Fruit fly (Drosophila melanogaster): ENCODE data around the gene Smg6.

Gene Smg6

dm6 chr3R:25009745-25010446, 23.4 kb downstream of the Smg6 start:
- TF ChIP-seq CG14711 (tag; optimal IDR thresholded peaks at IDR 0.05) (no peak), CG1620 (GFP tag; optimal IDR thresholded peaks at IDR 0.05) (no peak), ovo (GFP tag; optimal IDR thresholded peaks at IDR 0.05) (no peak), CG33017 (tag; optimal IDR thresholded peaks at IDR 0.05) (no peak), Mnt (GFP tag; optimal IDR thresholded peaks at IDR 0.05) (no peak), CG12768 (GFP tag; optimal IDR thresholded peaks at IDR 0.05) (no peak), kay (GFP tag; ENCODE audit: borderline replicate concordance) (no peak), cnc (optimal IDR thresholded peaks at IDR 0.05) (no peak), tj (GFP tag; optimal IDR thresholded peaks at IDR 0.05) (no peak), pad (GFP tag; optimal IDR thresholded peaks at IDR 0.05) (no peak), Clk (GFP tag; optimal IDR thresholded peaks at IDR 0.05) (no peak), Hr96 (GFP tag; optimal IDR thresholded peaks at IDR 0.05) (no peak), CG5204 (GFP tag; optimal IDR thresholded peaks at IDR 0.05) (no peak), CG7045 (GFP tag; optimal IDR thresholded peaks at IDR 0.05) (no peak), toe (GFP tag; optimal IDR thresholded peaks at IDR 0.05) (no peak), Crg-1 (GFP tag; optimal IDR thresholded peaks at IDR 0.05) (no peak), CG7101 (tag; optimal IDR thresholded peaks at IDR 0.05) (no peak), CG11617 (GFP tag; optimal IDR thresholded peaks at IDR 0.05) (no peak), bab1 (GFP tag; optimal IDR thresholded peaks at IDR 0.05) (no peak)

- TF ChIP-seq CG7045 (GFP tag; optimal IDR thresholded peaks at IDR 0.05) (no peak), CG11617 (GFP tag; optimal IDR thresholded peaks at IDR 0.05) (no peak), CG7101 (tag; optimal IDR thresholded peaks at IDR 0.05) (no peak), CG33017 (tag; optimal IDR thresholded peaks at IDR 0.05) (no peak), ovo (GFP tag; optimal IDR thresholded peaks at IDR 0.05) (no peak), toe (GFP tag; optimal IDR thresholded peaks at IDR 0.05) (no peak), CG5204 (GFP tag; optimal IDR thresholded peaks at IDR 0.05) (no peak), CG14711 (tag; optimal IDR thresholded peaks at IDR 0.05) (no peak), cic (GFP tag; optimal IDR thresholded peaks at IDR 0.05) (no peak), Mnt (GFP tag; optimal IDR thresholded peaks at IDR 0.05) (no peak), Crg-1 (GFP tag; optimal IDR thresholded peaks at IDR 0.05) (no peak), bab1 (GFP tag; optimal IDR thresholded peaks at IDR 0.05) (no peak), CG1620 (GFP tag; optimal IDR thresholded peaks at IDR 0.05) (no peak), CG12768 (GFP tag; optimal IDR thresholded peaks at IDR 0.05) (no peak), tj (GFP tag; optimal IDR thresholded peaks at IDR 0.05) (no peak), cnc (optimal IDR thresholded peaks at IDR 0.05) (no peak), pad (GFP tag; optimal IDR thresholded peaks at IDR 0.05) (no peak)
Observed at dm6 chr3R:25005748-25006147, 27.5 kb downstream of the Smg6 start.

DNA sequence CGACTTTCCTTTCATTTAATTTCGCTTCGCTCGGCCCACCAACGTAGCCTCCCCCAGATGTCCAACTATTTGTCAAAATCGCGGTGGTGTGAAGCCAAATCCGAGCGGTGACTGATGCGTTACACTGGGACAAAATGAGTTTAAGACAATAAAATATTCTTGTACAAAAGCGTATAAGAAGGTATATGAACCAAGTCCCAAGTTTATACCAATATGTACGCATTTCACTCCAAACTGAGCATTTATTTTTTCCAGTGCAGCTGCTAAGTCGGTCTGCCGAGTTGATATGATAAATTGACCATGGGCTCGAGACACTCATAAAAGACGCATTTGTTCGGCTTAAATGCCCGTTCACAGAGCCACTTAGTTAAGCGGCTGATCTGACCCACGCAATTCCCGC, 28.5 kb downstream of the Smg6 start:
- no peak for TF ChIP-seq toe (GFP tag; optimal IDR thresholded peaks at IDR 0.05)
- TF ChIP-seq CG7045 (GFP tag; optimal IDR thresholded peaks at IDR 0.05), result no peak
- TF ChIP-seq CG33017 (tag; optimal IDR thresholded peaks at IDR 0.05), result no peak
- no peak for TF ChIP-seq CG11617 (GFP tag; optimal IDR thresholded peaks at IDR 0.05)
- TF ChIP-seq kay (GFP tag; ENCODE audit: borderline replicate concordance), result no peak
- TF ChIP-seq bab1 (GFP tag; optimal IDR thresholded peaks at IDR 0.05), result no peak
- no peak for TF ChIP-seq pad (GFP tag; optimal IDR thresholded peaks at IDR 0.05)
- TF ChIP-seq CG1620 (GFP tag; optimal IDR thresholded peaks at IDR 0.05), result no peak
- TF ChIP-seq tj (GFP tag; optimal IDR thresholded peaks at IDR 0.05), result no peak
- no peak for TF ChIP-seq Mnt (GFP tag; optimal IDR thresholded peaks at IDR 0.05)
- TF ChIP-seq CG12768 (GFP tag; optimal IDR thresholded peaks at IDR 0.05), result no peak
- TF ChIP-seq Crg-1 (GFP tag; optimal IDR thresholded peaks at IDR 0.05), result no peak
- no peak for TF ChIP-seq Hr96 (GFP tag; optimal IDR thresholded peaks at IDR 0.05)
- no peak for TF ChIP-seq ovo (GFP tag; optimal IDR thresholded peaks at IDR 0.05)
- no peak for TF ChIP-seq cic (GFP tag; optimal IDR thresholded peaks at IDR 0.05)
- no peak for TF ChIP-seq CG14711 (tag; optimal IDR thresholded peaks at IDR 0.05)
- no peak for TF ChIP-seq CG7101 (tag; optimal IDR thresholded peaks at IDR 0.05)
- TF ChIP-seq cnc (optimal IDR thresholded peaks at IDR 0.05), result no peak

DNA sequence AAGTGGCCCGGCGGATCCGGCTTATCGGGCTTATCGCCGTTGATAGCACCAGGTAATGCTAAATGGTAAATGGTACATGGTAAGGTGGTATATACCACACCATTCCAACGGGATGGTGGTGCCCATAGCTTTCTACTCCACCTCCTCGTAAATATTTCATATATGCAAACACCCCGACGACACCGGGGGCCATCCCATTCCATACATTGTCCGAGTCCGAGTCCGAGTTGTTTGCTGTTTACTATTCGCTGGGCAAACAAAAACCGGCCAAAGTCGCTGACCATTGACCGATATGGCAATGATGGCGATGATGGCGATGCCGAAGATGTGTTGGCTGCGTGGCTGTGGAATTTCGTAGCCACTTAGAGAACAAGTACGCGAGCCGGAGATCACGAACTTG, 29.2 kb downstream of the Smg6 start:
- TF ChIP-seq CG33017 (tag; optimal IDR thresholded peaks at IDR 0.05) (no peak), toe (GFP tag; optimal IDR thresholded peaks at IDR 0.05) (no peak), bab1 (GFP tag; optimal IDR thresholded peaks at IDR 0.05) (no peak), CG7101 (tag; optimal IDR thresholded peaks at IDR 0.05) (no peak), ovo (GFP tag; optimal IDR thresholded peaks at IDR 0.05) (no peak), cic (GFP tag; optimal IDR thresholded peaks at IDR 0.05) (no peak), CG5204 (GFP tag; optimal IDR thresholded peaks at IDR 0.05) (no peak), Hr96 (GFP tag; optimal IDR thresholded peaks at IDR 0.05) (no peak), tj (GFP tag; optimal IDR thresholded peaks at IDR 0.05) (no peak), kay (GFP tag; ENCODE audit: borderline replicate concordance) (no peak), Mnt (GFP tag; optimal IDR thresholded peaks at IDR 0.05) (no peak), Clk (GFP tag; optimal IDR thresholded peaks at IDR 0.05) (no peak), CG1620 (GFP tag; optimal IDR thresholded peaks at IDR 0.05) (no peak), CG11617 (GFP tag; optimal IDR thresholded peaks at IDR 0.05) (no peak), CG7045 (GFP tag; optimal IDR thresholded peaks at IDR 0.05) (no peak), CG14711 (tag; optimal IDR thresholded peaks at IDR 0.05) (no peak)

dm6 chr3R:25002257-25002656, 31.0 kb downstream of the Smg6 start:
- TF ChIP-seq cic (GFP tag; optimal IDR thresholded peaks at IDR 0.05) (no peak), CG7045 (GFP tag; optimal IDR thresholded peaks at IDR 0.05) (no peak), CG12768 (GFP tag; optimal IDR thresholded peaks at IDR 0.05) (no peak), bab1 (GFP tag; optimal IDR thresholded peaks at IDR 0.05) (no peak), CG7101 (tag; optimal IDR thresholded peaks at IDR 0.05) (no peak), Crg-1 (GFP tag; optimal IDR thresholded peaks at IDR 0.05) (no peak), Clk (GFP tag; optimal IDR thresholded peaks at IDR 0.05) (no peak), pad (GFP tag; optimal IDR thresholded peaks at IDR 0.05) (no peak), ovo (GFP tag; optimal IDR thresholded peaks at IDR 0.05) (no peak), CG14711 (tag; optimal IDR thresholded peaks at IDR 0.05) (no peak), CG33017 (tag; optimal IDR thresholded peaks at IDR 0.05) (no peak), CG1620 (GFP tag; optimal IDR thresholded peaks at IDR 0.05) (no peak), cnc (optimal IDR thresholded peaks at IDR 0.05) (no peak)

Data from whole organism, adult.